Fruit fly (Drosophila melanogaster) whole organism, embryonic: ENCODE data around the gene msd1.

Experiments used
- Atf6 ChIP-seq: fragments of 200-800 bp; sonication (Bioruptor generic); IDR thresholded peaks from 2 replicates; pipeline ENCODE4 v1.3.6; 2022; ENCODE audit warnings: missing biosample characterization, missing genetic modification characterization
- Bteb2 ChIP-seq: fragments of 200-800 bp; sonication (Bioruptor generic); optimal IDR thresholded peaks from 2 replicates; lab custom pipeline; 2016; ENCODE audit warnings: missing biosample characterization, missing genetic modification characterization
- CG10209 ChIP-seq: fragments of 200-800 bp; sonication (Bioruptor generic); optimal IDR thresholded peaks from 3 replicates; lab custom pipeline; 2017; ENCODE audit warnings: missing biosample characterization, mild to moderate bottlenecking, missing genetic modification characterization, missing genetic modification reagents
- CG10543 ChIP-seq: fragments of 200-800 bp; sonication (Bioruptor generic); optimal IDR thresholded peaks from 3 replicates; lab custom pipeline; 2017; ENCODE audit warnings: missing biosample characterization, mild to moderate bottlenecking, missing genetic modification characterization, moderate library complexity
- CG11093 ChIP-seq: fragments of 200-800 bp; sonication (Bioruptor generic); IDR thresholded peaks from 3 replicates; pipeline ENCODE4 v1.3.6; 2022; ENCODE audit warnings: missing biosample characterization, missing genetic modification characterization
- CG12236 ChIP-seq: fragments of 200-800 bp; sonication (Bioruptor generic); optimal IDR thresholded peaks from 2 replicates; lab custom pipeline; 2016; ENCODE audit warnings: missing biosample characterization, missing genetic modification characterization
- CG12659 ChIP-seq: fragments of 200-800 bp; sonication (Bioruptor generic); optimal IDR thresholded peaks from 3 replicates; lab custom pipeline; 2017; ENCODE audit warnings: mild to moderate bottlenecking, missing biosample characterization, missing genetic modification reagents, missing genetic modification characterization
- CG13424 ChIP-seq: fragments of 200-800 bp; sonication (Bioruptor generic); optimal IDR thresholded peaks from 2 replicates; lab custom pipeline; 2019; ENCODE audit warnings: missing biosample characterization, mild to moderate bottlenecking, missing genetic modification characterization, moderate library complexity
- CG14667 ChIP-seq: fragments of 200-800 bp; sonication (Bioruptor generic); IDR thresholded peaks from 2 replicates; pipeline ENCODE4 v1.3.6; 2022; ENCODE audit warnings: missing biosample characterization, missing genetic modification characterization
- CG15601 ChIP-seq: fragments of 200-800 bp; sonication (Bioruptor generic); optimal IDR thresholded peaks from 3 replicates; lab custom pipeline; 2019; ENCODE audit warnings: missing biosample characterization, mild to moderate bottlenecking, missing genetic modification characterization, moderate library complexity
- CG17359 ChIP-seq: fragments of 200-800 bp; sonication (Bioruptor generic); optimal IDR thresholded peaks from 3 replicates; lab custom pipeline; 2018; ENCODE audit warnings: missing biosample characterization, mild to moderate bottlenecking, missing genetic modification characterization, moderate library complexity
- CG17829 ChIP-seq: fragments of 200-800 bp; optimal IDR thresholded peaks from 2 replicates; lab custom pipeline; 2019; ENCODE audit warnings: missing biosample characterization, mild to moderate bottlenecking, missing genetic modification characterization, moderate library complexity
- CG2712 ChIP-seq: fragments of 200-800 bp; optimal IDR thresholded peaks from 3 replicates; lab custom pipeline; 2019; ENCODE audit warnings: missing biosample characterization, mild to moderate bottlenecking, missing genetic modification characterization, moderate library complexity
- CG2889 ChIP-seq: fragments of 200-800 bp; sonication (Bioruptor generic); IDR thresholded peaks from 3 replicates; pipeline ENCODE4 v1.3.6; 2022; ENCODE audit warnings: missing biosample characterization, missing genetic modification characterization
- CG3163 ChIP-seq: fragments of 200-800 bp; sonication (Bioruptor generic); optimal IDR thresholded peaks from 3 replicates; lab custom pipeline; 2016; ENCODE audit warnings: missing biosample characterization, missing genetic modification characterization
- CG5953 ChIP-seq: fragments of 200-800 bp; sonication (Bioruptor generic); IDR thresholded peaks from 2 replicates; pipeline ENCODE4 v1.3.6; 2022; ENCODE audit warnings: missing biosample characterization, missing genetic modification characterization
- CG6654 ChIP-seq: fragments of 200-800 bp; sonication (Bioruptor generic); optimal IDR thresholded peaks from 2 replicates; lab custom pipeline; 2017; ENCODE audit warnings: missing biosample characterization, mild to moderate bottlenecking, missing genetic modification characterization
- CG7271 ChIP-seq: fragments of 200-800 bp; sonication (Bioruptor generic); optimal IDR thresholded peaks from 2 replicates; lab custom pipeline; 2018; ENCODE audit warnings: missing biosample characterization, mild to moderate bottlenecking, missing genetic modification characterization, moderate library complexity
- CG8089 ChIP-seq: fragments of 200-800 bp; sonication (Bioruptor generic); optimal IDR thresholded peaks from 3 replicates; lab custom pipeline; 2016; ENCODE audit warnings: missing biosample characterization, missing genetic modification characterization
- CG9727 ChIP-seq: fragments of 200-800 bp; sonication (Bioruptor generic); optimal IDR thresholded peaks from 3 replicates; lab custom pipeline; 2017; ENCODE audit warnings: missing biosample characterization, mild to moderate bottlenecking, missing genetic modification characterization
- Dek ChIP-seq: fragments of 200-800 bp; sonication (Bioruptor generic); optimal IDR thresholded peaks from 3 replicates; lab custom pipeline; 2019; ENCODE audit warnings: missing biosample characterization, mild to moderate bottlenecking, missing genetic modification characterization, moderate library complexity
- E2f2 ChIP-seq: fragments of 200-800 bp; sonication (Bioruptor generic); IDR thresholded peaks from 2 replicates; pipeline ENCODE4 v1.3.6; 2022; ENCODE audit warnings: missing biosample characterization, missing genetic modification characterization
- Fer3 ChIP-seq: fragments of 200-800 bp; sonication (Bioruptor generic); optimal IDR thresholded peaks from 2 replicates; lab custom pipeline; 2018; ENCODE audit warnings: missing biosample characterization, mild to moderate bottlenecking, missing genetic modification characterization, moderate library complexity
- Oli ChIP-seq: fragments of 200-800 bp; sonication (Bioruptor generic); optimal IDR thresholded peaks from 2 replicates; lab custom pipeline; 2018; ENCODE audit warnings: missing biosample characterization, mild to moderate bottlenecking, missing genetic modification characterization, moderate library complexity
- PHDP ChIP-seq: fragments of 200-800 bp; sonication (Bioruptor generic); optimal IDR thresholded peaks from 3 replicates; lab custom pipeline; 2018; ENCODE audit warnings: missing biosample characterization, mild to moderate bottlenecking, missing genetic modification characterization, moderate library complexity
- Rfx ChIP-seq: fragments of 200-800 bp; sonication (Bioruptor generic); IDR thresholded peaks from 2 replicates; pipeline ENCODE4 v1.3.6; 2022; ENCODE audit warnings: missing biosample characterization, missing genetic modification characterization
- Side ChIP-seq: fragments of 200-800 bp; sonication (Bioruptor generic); optimal IDR thresholded peaks from 2 replicates; lab custom pipeline; 2016; ENCODE audit warnings: missing biosample characterization, missing genetic modification characterization
- al ChIP-seq: fragments of 200-800 bp; sonication (Bioruptor generic); IDR thresholded peaks from 2 replicates; pipeline ENCODE4 v1.3.6; 2022; ENCODE audit warnings: missing biosample characterization, missing genetic modification characterization
- ase ChIP-seq: fragments of 200-800 bp; sonication (Bioruptor generic); IDR thresholded peaks from 3 replicates; pipeline ENCODE4 v1.3.6; 2022; ENCODE audit warnings: missing biosample characterization, missing genetic modification characterization
- ash1 ChIP-seq: fragments of 200-800 bp; sonication (Bioruptor generic); optimal IDR thresholded peaks from 2 replicates; lab custom pipeline; 2018; ENCODE audit warnings: missing biosample characterization, mild to moderate bottlenecking, missing genetic modification characterization
- bcd ChIP-seq: fragments of 200-800 bp; sonication (Bioruptor generic); optimal IDR thresholded peaks from 2 replicates; lab custom pipeline; 2017; ENCODE audit warnings: missing biosample characterization, mild to moderate bottlenecking, missing genetic modification characterization
- chm ChIP-seq: fragments of 200-800 bp; sonication (Bioruptor generic); IDR thresholded peaks from 2 replicates; pipeline ENCODE4 v1.3.6; 2022; ENCODE audit warnings: missing biosample characterization, missing genetic modification characterization
- ci ChIP-seq: fragments of 200-800 bp; sonication (Bioruptor generic); IDR thresholded peaks from 3 replicates; pipeline ENCODE4 v1.3.6; 2022; ENCODE audit warnings: missing biosample characterization, missing genetic modification characterization
- crc ChIP-seq: fragments of 200-800 bp; sonication (Bioruptor generic); optimal IDR thresholded peaks from 2 replicates; lab custom pipeline; 2016; ENCODE audit warnings: missing biosample characterization, missing genetic modification characterization
- fd64A ChIP-seq: fragments of 200-800 bp; sonication (Bioruptor generic); optimal IDR thresholded peaks from 3 replicates; lab custom pipeline; 2018; ENCODE audit warnings: missing biosample characterization, mild to moderate bottlenecking, missing genetic modification characterization
- ftz-f1 ChIP-seq: fragments of 200-800 bp; sonication (Bioruptor generic); optimal IDR thresholded peaks from 2 replicates; lab custom pipeline; 2016; ENCODE audit warnings: missing biosample characterization, missing genetic modification characterization
- ind ChIP-seq: fragments of 200-800 bp; sonication (Bioruptor generic); optimal IDR thresholded peaks from 3 replicates; lab custom pipeline; 2016; ENCODE audit warnings: missing biosample characterization, missing genetic modification characterization
- jigr1 ChIP-seq: fragments of 200-800 bp; sonication (Bioruptor generic); IDR thresholded peaks from 3 replicates; pipeline ENCODE4 v1.3.6; 2022; ENCODE audit warnings: missing biosample characterization, missing genetic modification characterization
- jing ChIP-seq: fragments of 200-800 bp; sonication (Bioruptor generic); optimal IDR thresholded peaks from 2 replicates; lab custom pipeline; 2018; ENCODE audit warnings: missing biosample characterization, mild to moderate bottlenecking, missing genetic modification characterization
- lmd ChIP-seq: fragments of 200-800 bp; sonication (Bioruptor generic); IDR thresholded peaks from 2 replicates; pipeline ENCODE4 v1.3.6; 2022; ENCODE audit warnings: missing biosample characterization, missing genetic modification characterization
- p53 ChIP-seq: fragments of 200-800 bp; sonication (Bioruptor generic); optimal IDR thresholded peaks from 2 replicates; lab custom pipeline; 2016; ENCODE audit warnings: missing biosample characterization, missing genetic modification characterization
- pfk ChIP-seq: fragments of 200-800 bp; sonication (Bioruptor generic); optimal IDR thresholded peaks from 2 replicates; lab custom pipeline; 2018; ENCODE audit warnings: missing biosample characterization, mild to moderate bottlenecking, missing genetic modification characterization, moderate library complexity
- pita ChIP-seq: fragments of 200-800 bp; sonication (Bioruptor generic); optimal IDR thresholded peaks from 2 replicates; lab custom pipeline; 2017; ENCODE audit warnings: missing biosample characterization, mild to moderate bottlenecking, missing genetic modification characterization
- rib ChIP-seq: fragments of 200-800 bp; sonication (Bioruptor generic); IDR thresholded peaks from 2 replicates; pipeline ENCODE4 v1.3.6; 2022; ENCODE audit warnings: missing biosample characterization, missing genetic modification characterization
- sens-2 ChIP-seq: fragments of 200-800 bp; sonication (Bioruptor generic); IDR thresholded peaks from 2 replicates; pipeline ENCODE4 v1.3.6; 2022; ENCODE audit warnings: missing biosample characterization, missing genetic modification characterization
- shn ChIP-seq: fragments of 200-800 bp; sonication (Bioruptor generic); optimal IDR thresholded peaks from 3 replicates; lab custom pipeline; 2016; ENCODE audit warnings: missing biosample characterization, missing genetic modification characterization
- sqz ChIP-seq: fragments of 200-800 bp; sonication (Bioruptor generic); optimal IDR thresholded peaks from 3 replicates; lab custom pipeline; 2018; ENCODE audit warnings: missing biosample characterization, mild to moderate bottlenecking, missing genetic modification characterization
- tgo ChIP-seq: fragments of 200-800 bp; sonication (Bioruptor generic); IDR thresholded peaks from 3 replicates; pipeline ENCODE4 v1.3.6; 2022; ENCODE audit warnings: missing biosample characterization, missing genetic modification characterization
- unc-4 ChIP-seq: fragments of 200-800 bp; sonication (Bioruptor generic); IDR thresholded peaks from 2 replicates; pipeline ENCODE4 v1.3.6; 2022; ENCODE audit warnings: missing biosample characterization, missing genetic modification characterization; ENCODE audit not compliant: partially characterized antibody

The msd1 gene

DNA sequence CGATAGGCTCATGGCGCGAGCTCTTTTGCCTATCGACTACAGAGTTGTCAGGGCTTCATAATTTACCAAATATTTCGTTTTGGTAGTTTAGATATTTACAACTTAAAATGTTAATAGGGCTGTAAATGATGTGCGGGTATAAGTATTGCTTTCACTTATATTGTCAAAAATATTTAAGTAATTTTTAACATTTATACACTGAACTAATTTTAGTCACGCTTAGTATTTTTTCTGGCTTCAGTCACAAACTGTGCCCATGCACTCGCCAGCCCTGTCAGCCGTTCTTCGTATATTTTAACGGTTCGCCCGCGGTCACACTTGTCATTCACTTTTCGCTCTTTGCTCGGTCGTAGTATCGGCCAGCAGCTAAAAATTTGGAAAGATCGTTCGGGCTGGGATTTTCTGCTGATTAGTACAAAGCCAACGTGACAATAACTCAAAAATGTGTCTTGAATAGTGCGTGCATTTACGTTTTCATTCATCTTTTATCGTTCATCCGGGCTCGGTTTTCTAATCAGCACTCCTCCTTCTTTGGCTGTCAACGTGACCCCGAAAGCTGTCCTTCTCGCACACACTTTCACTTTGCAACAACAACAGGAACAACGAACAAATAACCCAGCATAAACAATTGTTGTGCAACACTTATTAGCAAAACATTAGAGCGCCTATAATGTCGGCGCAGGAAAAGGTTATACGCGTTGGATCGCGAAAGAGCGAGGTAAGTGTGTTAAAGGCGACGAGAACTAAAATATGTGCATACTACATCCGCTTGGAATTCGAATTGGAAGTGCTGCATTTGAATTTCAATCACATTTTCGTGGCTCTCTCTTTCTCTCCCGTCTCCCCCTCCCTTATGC is 3.3 kb downstream of the msd1 start, which contains the start of the genes Hmbs and CG2211 (continued):
- TF ChIP-seq rib = peak; percentile 60; the same call in 1 of the 2 replicates
- TF ChIP-seq PHDP (tag; lab: Kevin White, UChicago) = peak; percentile 86
- TF ChIP-seq CG17359 (tag; lab: Kevin White, UChicago) = peak; percentile 88
- TF ChIP-seq CG10209 (GFP tag; lab: Kevin White, UChicago) = peak; percentile 80
- peak; percentile 62 for TF ChIP-seq CG14667 (GFP tag; lab: Robert Waterston, UW)
- TF ChIP-seq fd64A (GFP tag; lab: Kevin White, UChicago) = no peak
- TF ChIP-seq CG9727 (GFP tag; lab: Kevin White, UChicago) = peak; percentile 87
- peak; percentile 26 for TF ChIP-seq CG6654 (GFP tag; lab: Kevin White, UChicago)
- TF ChIP-seq Side (GFP tag; lab: Kevin White, UChicago) = peak; percentile 74
- peak; percentile 83 for TF ChIP-seq tgo (GFP tag; lab: Robert Waterston, UW)
- TF ChIP-seq CG11093 (GFP tag; lab: Robert Waterston, UW) = peak; percentile 76; the same call in 2 of the 3 replicates
- no peak for TF ChIP-seq pita (GFP tag; lab: Kevin White, UChicago)
- peak; percentile 74 for TF ChIP-seq CG8089 (GFP tag; lab: Kevin White, UChicago)
- peak; percentile 77 for TF ChIP-seq CG12236
- TF ChIP-seq sens-2 (GFP tag; lab: Robert Waterston, UW) = peak; percentile 74
- peak; percentile 68 for TF ChIP-seq ftz-f1
- peak; percentile 77 for TF ChIP-seq E2f2
- peak; percentile 92 for TF ChIP-seq CG13424 (tag; lab: Kevin White, UChicago)
- TF ChIP-seq crc = peak; percentile 76
- TF ChIP-seq p53 (GFP tag; lab: Kevin White, UChicago) = peak; percentile 7
- TF ChIP-seq bcd (GFP tag; lab: Kevin White, UChicago) = peak; percentile 82
- TF ChIP-seq CG15601 (tag; lab: Kevin White, UChicago) = peak; percentile 85
- TF ChIP-seq ind (GFP tag; lab: Kevin White, UChicago) = peak; percentile 92
- peak; percentile 34 for TF ChIP-seq pfk (GFP tag; lab: Kevin White, UChicago)
- no peak for TF ChIP-seq sqz
- TF ChIP-seq ci (GFP tag; lab: Robert Waterston, UW) = peak; percentile 92
- 0 out of 2 replicates have a peak, but pooled peaks have one; percentile 25 for TF ChIP-seq CG5953 (GFP tag; lab: Robert Waterston, UW)
- no peak for TF ChIP-seq jing (GFP tag; lab: Kevin White, UChicago)
- peak; percentile 94 for TF ChIP-seq CG12659
- TF ChIP-seq al = peak; percentile 79
- peak; percentile 77 for TF ChIP-seq CG7271 (tag; lab: Kevin White, UChicago)
- TF ChIP-seq Fer3 (tag; lab: Kevin White, UChicago) = peak; percentile 84
- TF ChIP-seq ash1 (GFP tag; lab: Kevin White, UChicago) = peak; percentile 17
- TF ChIP-seq Oli (tag; lab: Kevin White, UChicago) = peak; percentile 73
- peak; percentile 83 for TF ChIP-seq chm (GFP tag; lab: Robert Waterston, UW)
- TF ChIP-seq lmd (GFP tag; lab: Robert Waterston, UW) = peak; percentile 83
- TF ChIP-seq Dek (tag; lab: Kevin White, UChicago) = peak; percentile 78
- peak; percentile 87 for TF ChIP-seq shn (GFP tag; lab: Kevin White, UChicago)
- TF ChIP-seq Rfx = peak; percentile 92
- peak; percentile 94 for TF ChIP-seq CG17829 (tag; lab: Kevin White, UChicago)
- peak; percentile 53; the same call in 2 of the 3 replicates for TF ChIP-seq jigr1 (GFP tag; lab: Robert Waterston, UW)
- TF ChIP-seq ase (GFP tag; lab: Robert Waterston, UW) = peak; percentile 57; the same call in 1 of the 3 replicates
- peak; percentile 48; the same call in 1 of the 2 replicates for TF ChIP-seq unc-4 (GFP tag; lab: Robert Waterston, UW)
- TF ChIP-seq CG3163 (GFP tag; lab: Kevin White, UChicago) = peak; percentile 77
- peak; percentile 88 for TF ChIP-seq Atf6 (GFP tag; lab: Robert Waterston, UW)
- peak; percentile 76; the same call in 2 of the 3 replicates for TF ChIP-seq CG2889 (GFP tag; lab: Robert Waterston, UW)
- TF ChIP-seq Bteb2 (GFP tag; lab: Kevin White, UChicago) = peak; percentile 83
- peak; percentile 90 for TF ChIP-seq CG2712 (tag; lab: Kevin White, UChicago)
- peak; percentile 92 for TF ChIP-seq CG10543
